Worm (Caenorhabditis elegans): Measurements from ENCODE around the gene adh-1.

Gene adh-1

ce11 chrV:11885087-11885486 lies 3.0 kb upstream of the adh-1 start:
- TF ChIP-seq ztf-11 (tag; optimal IDR thresholded peaks at IDR 0.05) (no peak), fkh-4 (tag; optimal IDR thresholded peaks at IDR 0.05; ENCODE audit: borderline replicate concordance) (no peak), nhr-90 (tag; optimal IDR thresholded peaks at IDR 0.05; ENCODE audit: poor library complexity) (peak; percentile 27), dpl-1 (GFP tag; optimal IDR thresholded peaks at IDR 0.05) (no peak), skn-1 (tag; optimal IDR thresholded peaks at IDR 0.05) (no peak), tbx-2 (tag; optimal IDR thresholded peaks at IDR 0.05) (peak; percentile 48), efl-3 (GFP tag; optimal IDR thresholded peaks at IDR 0.05) (no peak), sptf-1 (tag; optimal IDR thresholded peaks at IDR 0.05) (no peak), lsy-2 (tag; optimal IDR thresholded peaks at IDR 0.05) (peak in 1 of 2 experiments; percentile 9), ceh-63 (GFP tag; optimal IDR thresholded peaks at IDR 0.05) (no peak), elt-2 (tag; optimal IDR thresholded peaks at IDR 0.05) (no peak), dsc-1 (tag; optimal IDR thresholded peaks at IDR 0.05) (no peak), mdl-1 (tag; optimal IDR thresholded peaks at IDR 0.05) (peak in 1 of 2 experiments; percentile 0), jun-1 (tag; optimal IDR thresholded peaks at IDR 0.05) (no peak), nhr-76 (tag; optimal IDR thresholded peaks at IDR 0.05) (no peak), nhr-19 (GFP tag; conservative IDR thresholded peaks at IDR 0.05) (peak; percentile 73), C16A3.4 (tag; optimal IDR thresholded peaks at IDR 0.05) (peak; percentile 2), rnt-1 (tag; optimal IDR thresholded peaks at IDR 0.05) (peak; percentile 5), snu-23 (GFP tag; optimal IDR thresholded peaks at IDR 0.05) (peak; percentile 40), lin-14 (GFP tag; optimal IDR thresholded peaks at IDR 0.05) (peak; percentile 62), lin-35 (GFP tag; optimal IDR thresholded peaks at IDR 0.05) (peak in 1 of 2 experiments; percentile 11), nhr-71 (tag; optimal IDR thresholded peaks at IDR 0.05) (peak; percentile 64), snpc-4 (tag; optimal IDR thresholded peaks at IDR 0.05) (no peak), nhr-237 (tag; optimal IDR thresholded peaks at IDR 0.05) (no peak), nhr-20 (tag; optimal IDR thresholded peaks at IDR 0.05) (peak; percentile 68), sup-37 (GFP tag; optimal IDR thresholded peaks at IDR 0.05) (no peak), mef-2 (tag; optimal IDR thresholded peaks at IDR 0.05) (no peak), pax-3 (tag; optimal IDR thresholded peaks at IDR 0.05) (no peak), pag-3 (tag; optimal IDR thresholded peaks at IDR 0.05; ENCODE audit: borderline replicate concordance, insufficient read depth) (no peak), ama-1 (optimal IDR thresholded peaks at IDR 0.05) (no peak), nhr-47 (tag; optimal IDR thresholded peaks at IDR 0.05) (no peak), nhr-85 (tag) (peak; percentile 42), nhr-77 (tag; optimal IDR thresholded peaks at IDR 0.05) (peak; percentile 2)

ce11 chrV:11885939-11886338 lies 2.1 kb upstream of the adh-1 start:
- peak; percentile 39 for TF ChIP-seq sup-37 (GFP tag; optimal IDR thresholded peaks at IDR 0.05)
- no peak for TF ChIP-seq nhr-84 (tag; optimal IDR thresholded peaks at IDR 0.05)
- TF ChIP-seq fkh-4 (tag; optimal IDR thresholded peaks at IDR 0.05; ENCODE audit: borderline replicate concordance): no peak
- no peak for TF ChIP-seq unc-62 (GFP tag; optimal IDR thresholded peaks at IDR 0.05)
- TF ChIP-seq snu-23 (GFP tag; optimal IDR thresholded peaks at IDR 0.05): peak; percentile 91
- TF ChIP-seq ztf-4 (tag; optimal IDR thresholded peaks at IDR 0.05): peak; percentile 50
- peak; percentile 41; the same call in 1 of the 2 replicates for TF ChIP-seq grh-1 (GFP tag; IDR thresholded peaks at IDR 0.05)
- no peak for TF ChIP-seq nhr-12 (tag; optimal IDR thresholded peaks at IDR 0.05)
- TF ChIP-seq efl-1 (optimal IDR thresholded peaks at IDR 0.05): peak; percentile 7 to 23
- peak; percentile 5 to 80 for TF ChIP-seq efl-1 (GFP tag; optimal IDR thresholded peaks at IDR 0.05 in 1 of 2)
- no peak for TF ChIP-seq unc-30 (tag; optimal IDR thresholded peaks at IDR 0.05)
- TF ChIP-seq isw-1 (GFP tag; IDR thresholded peaks at IDR 0.05): no peak
- TF ChIP-seq irx-1 (tag; optimal IDR thresholded peaks at IDR 0.05): peak; percentile 13
- TF ChIP-seq hlh-4 (tag; optimal IDR thresholded peaks at IDR 0.05): no peak
- TF ChIP-seq skn-1 (tag; optimal IDR thresholded peaks at IDR 0.05): no peak
- no peak for TF ChIP-seq egl-13 (tag; optimal IDR thresholded peaks at IDR 0.05)
- no peak for TF ChIP-seq zag-1 (tag; optimal IDR thresholded peaks at IDR 0.05)
- peak; percentile 60 for TF ChIP-seq nhr-47 (tag; optimal IDR thresholded peaks at IDR 0.05)
- no peak for TF ChIP-seq fkh-8 (tag; optimal IDR thresholded peaks at IDR 0.05)
- TF ChIP-seq sptf-1 (tag; optimal IDR thresholded peaks at IDR 0.05): no peak
- TF ChIP-seq nhr-237 (tag; optimal IDR thresholded peaks at IDR 0.05): no peak
- peak; percentile 62 for TF ChIP-seq swsn-7 (tag; optimal IDR thresholded peaks at IDR 0.05)
- no peak for TF ChIP-seq ces-1 (GFP tag; optimal IDR thresholded peaks at IDR 0.05)
- no peak for TF ChIP-seq pag-3 (tag; optimal IDR thresholded peaks at IDR 0.05; ENCODE audit: borderline replicate concordance, insufficient read depth)
- peak; percentile 61 for TF ChIP-seq C16A3.4 (tag; optimal IDR thresholded peaks at IDR 0.05)
- TF ChIP-seq F16B12.6 (tag; optimal IDR thresholded peaks at IDR 0.05): no peak
- no peak for TF ChIP-seq hlh-17 (GFP tag; optimal IDR thresholded peaks at IDR 0.05; ENCODE audit: borderline replicate concordance)
- peak; percentile 43 for TF ChIP-seq mep-1 (tag; optimal IDR thresholded peaks at IDR 0.05)
- peak in 1 of 2 experiments; percentile 81 for TF ChIP-seq lin-35 (GFP tag; optimal IDR thresholded peaks at IDR 0.05)
- no peak for TF ChIP-seq nhr-76 (tag; optimal IDR thresholded peaks at IDR 0.05)

Data from whole organism, L1 larva.